Fruit fly (Drosophila melanogaster) whole organism, prepupa: ENCODE data around the gene CG14644.

Source experiments
- CG10631 ChIP-seq: fragments of 200-800 bp; sonication (Bioruptor generic); optimal IDR thresholded peaks from 2 replicates; lab custom pipeline; 2016; ENCODE audit warnings: missing biosample characterization, missing genetic modification characterization
- CG15336 ChIP-seq: fragments of 200-800 bp; sonication (Bioruptor generic); IDR thresholded peaks from 2 replicates; pipeline ENCODE4 v1.3.6; 2022; ENCODE audit warnings: missing biosample characterization, missing genetic modification characterization
- CG16779 ChIP-seq: fragments of 200-800 bp; sonication (Bioruptor generic); optimal IDR thresholded peaks from 3 replicates; lab custom pipeline; 2017; ENCODE audit warnings: missing biosample characterization, mild to moderate bottlenecking, missing genetic modification characterization
- CG3032 ChIP-seq: fragments of 200-800 bp; optimal IDR thresholded peaks from 2 replicates; lab custom pipeline; 2019; ENCODE audit warnings: missing biosample characterization, mild to moderate bottlenecking, missing genetic modification characterization, moderate library complexity
- CG4318 ChIP-seq: fragments of 200-800 bp; sonication (Bioruptor generic); optimal IDR thresholded peaks from 3 replicates; lab custom pipeline; 2017; ENCODE audit warnings: missing biosample characterization, mild to moderate bottlenecking, missing genetic modification characterization
- CG6854 ChIP-seq: fragments of 200-800 bp; sonication (Bioruptor generic); optimal IDR thresholded peaks from 2 replicates; lab custom pipeline; 2017; ENCODE audit warnings: missing biosample characterization, mild to moderate bottlenecking, missing genetic modification characterization
- Gug ChIP-seq: fragments of 200-800 bp; sonication (Bioruptor generic); IDR thresholded peaks from 2 replicates; pipeline ENCODE4 v1.3.6; 2022; ENCODE audit warnings: missing biosample characterization, missing genetic modification characterization
- Hr39 ChIP-seq: fragments of 200-800 bp; sonication (Bioruptor generic); optimal IDR thresholded peaks from 2 replicates; lab custom pipeline; 2016; ENCODE audit warnings: missing biosample characterization, missing genetic modification characterization
- dac ChIP-seq: fragments of 200-800 bp; sonication (Bioruptor generic); optimal IDR thresholded peaks from 2 replicates; lab custom pipeline; 2017; ENCODE audit warnings: missing biosample characterization, mild to moderate bottlenecking, missing genetic modification characterization
- lz ChIP-seq: fragments of 200-800 bp; sonication (Bioruptor generic); optimal IDR thresholded peaks from 3 replicates; lab custom pipeline; 2016; ENCODE audit warnings: missing biosample characterization, missing genetic modification characterization
- net ChIP-seq: fragments of 200-800 bp; sonication (Bioruptor generic); optimal IDR thresholded peaks from 3 replicates; lab custom pipeline; 2016; ENCODE audit warnings: missing biosample characterization, missing genetic modification characterization
- ss ChIP-seq, 2 experiments: fragments of 200-800 bp; sonication (Bioruptor generic); optimal IDR thresholded peaks; 2 replicates in 1 of 2; 3 replicates in 1 of 2; lab custom pipeline; 2017 to 2018; ENCODE audit warnings: mild to moderate bottlenecking in 2 of 2, missing biosample characterization in 2 of 2, missing genetic modification characterization in 2 of 2, moderate library complexity in 1 of 2

- TF ChIP-seq lz = no peak
- TF ChIP-seq net (GFP tag; lab: Kevin White, UChicago) = no peak
- TF ChIP-seq Hr39 (GFP tag; lab: Kevin White, UChicago) = no peak
- TF ChIP-seq CG3032 = no peak
- no peak for TF ChIP-seq CG15336
- TF ChIP-seq ss (GFP tag; optimal IDR thresholded peaks at IDR 0.05; lab: Kevin White, UChicago) = no peak
- no peak for TF ChIP-seq CG16779 (tag; lab: Kevin White, UChicago)
- TF ChIP-seq dac (GFP tag; lab: Kevin White, UChicago) = no peak
- no peak for TF ChIP-seq CG6854 (GFP tag; lab: Kevin White, UChicago)
- no peak for TF ChIP-seq CG10631 (GFP tag; lab: Kevin White, UChicago)
- no peak for TF ChIP-seq CG4318 (GFP tag; lab: Kevin White, UChicago)
- no peak for TF ChIP-seq Gug
These were observed 3.8 kb upstream of the CG14644 start, which contains the start of gene Or82a for dm6 chr3R:4256672-4257071.
